Fruit fly (Drosophila melanogaster): Measurements from ENCODE around the gene Cpr65Az.
A peak's percentile ranks its signal among the peaks of the same experiment; 100 is the strongest.

The Cpr65Az gene

DNA sequence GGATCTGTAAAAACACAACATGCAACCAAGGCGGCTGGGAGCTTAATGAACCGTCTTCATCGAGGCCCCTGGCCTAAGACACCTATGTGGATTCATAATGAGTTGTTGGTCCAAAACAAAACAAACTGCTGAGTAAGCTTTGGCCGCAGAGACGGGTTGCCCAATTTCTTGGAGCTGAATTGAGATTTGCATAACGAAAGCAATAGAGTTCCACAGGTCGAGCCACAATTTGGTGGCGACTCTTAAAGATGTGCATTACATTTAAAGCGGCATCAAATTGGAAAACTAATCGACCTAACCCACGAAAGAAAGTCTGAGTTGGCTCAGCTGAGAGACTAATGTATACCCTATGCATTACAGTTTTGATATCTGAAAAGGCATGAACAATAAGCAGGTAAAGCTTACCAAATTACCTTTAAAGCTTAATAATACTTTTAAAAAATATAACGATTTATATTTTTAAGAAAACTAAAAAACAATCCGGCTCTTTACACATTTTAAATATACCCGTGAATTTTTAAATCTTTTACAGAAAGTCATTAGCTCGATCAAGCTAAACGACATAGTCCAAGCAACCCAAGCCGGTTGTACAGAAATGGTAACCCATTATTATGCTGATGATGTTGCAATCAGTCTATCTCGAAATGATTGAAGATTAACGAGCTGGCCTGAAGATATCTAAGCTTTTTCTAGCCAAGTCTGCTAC is 3.1 kb upstream of the Cpr65Az start, which contains the start of gene CG13297:
Gene CG13297, minus strand, starts transcription at position 51 of the 706 bp plus-strand sequence.
- TF ChIP-seq ovo (GFP tag; optimal IDR thresholded peaks at IDR 0.05) (no peak), pad (GFP tag; optimal IDR thresholded peaks at IDR 0.05) (no peak)

DNA sequence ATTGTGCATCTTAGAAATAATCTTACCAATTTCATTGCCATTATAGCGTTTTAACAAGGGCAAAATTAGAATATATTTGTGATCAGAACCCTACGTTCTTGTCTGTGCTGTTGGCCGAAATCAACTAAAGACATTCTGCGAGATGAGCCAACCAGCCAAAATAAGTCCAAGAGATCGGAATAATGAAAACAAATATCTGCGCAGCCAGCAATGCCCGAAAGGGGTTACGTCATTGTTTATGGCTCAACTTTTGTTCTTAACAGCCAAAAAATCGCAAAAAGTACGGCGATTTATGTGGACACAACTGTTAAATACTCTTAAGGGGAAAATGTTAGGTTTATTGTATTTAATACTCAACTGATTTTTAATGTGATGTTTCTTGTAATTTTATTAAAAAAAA is 2.1 kb upstream of the Cpr65Az start, which contains the start of gene Cpr65Ay:
Gene Cpr65Ay, minus strand, starts transcription at position 101 of the 400 bp plus-strand sequence.
- no peak for TF ChIP-seq Hr96 (GFP tag; optimal IDR thresholded peaks at IDR 0.05)
- TF ChIP-seq CG14711 (tag; optimal IDR thresholded peaks at IDR 0.05), result no peak
- no peak for TF ChIP-seq kay (GFP tag; ENCODE audit: borderline replicate concordance)
- no peak for TF ChIP-seq CG12768 (GFP tag; optimal IDR thresholded peaks at IDR 0.05)
- TF ChIP-seq Mnt (GFP tag; optimal IDR thresholded peaks at IDR 0.05), result no peak
- TF ChIP-seq CG1620 (GFP tag; optimal IDR thresholded peaks at IDR 0.05), result no peak
- no peak for TF ChIP-seq CG33017 (tag; optimal IDR thresholded peaks at IDR 0.05)

DNA sequence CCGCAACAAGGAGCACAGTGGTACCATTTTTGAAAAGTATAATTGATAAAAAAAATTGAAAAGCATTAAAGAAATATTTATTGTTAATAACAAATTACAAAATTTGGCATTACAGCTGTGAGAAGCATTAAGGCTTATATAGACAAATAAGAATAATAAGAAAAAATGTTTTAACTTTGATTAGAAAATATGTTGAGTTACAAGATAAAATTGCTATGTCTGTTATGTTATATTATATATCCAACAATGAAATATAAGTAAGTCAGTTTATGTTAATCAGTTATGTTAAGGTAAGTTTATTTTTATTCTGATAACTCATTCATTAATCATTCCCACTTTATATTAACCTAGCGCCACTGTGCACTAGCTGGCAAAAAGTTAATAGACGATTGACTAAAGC is 751 bp upstream of the Cpr65Az start:
- TF ChIP-seq toe (GFP tag; optimal IDR thresholded peaks at IDR 0.05) (no peak), cic (GFP tag; optimal IDR thresholded peaks at IDR 0.05) (no peak), tj (GFP tag; optimal IDR thresholded peaks at IDR 0.05) (no peak), CG7101 (tag; optimal IDR thresholded peaks at IDR 0.05) (no peak), pad (GFP tag; optimal IDR thresholded peaks at IDR 0.05) (no peak), CG7045 (GFP tag; optimal IDR thresholded peaks at IDR 0.05) (no peak), CG33017 (tag; optimal IDR thresholded peaks at IDR 0.05) (no peak), Mnt (GFP tag; optimal IDR thresholded peaks at IDR 0.05) (no peak), CG14711 (tag; optimal IDR thresholded peaks at IDR 0.05) (no peak), CG5204 (GFP tag; optimal IDR thresholded peaks at IDR 0.05) (no peak), CG12768 (GFP tag; optimal IDR thresholded peaks at IDR 0.05) (no peak), Hr96 (GFP tag; optimal IDR thresholded peaks at IDR 0.05) (no peak), CG1620 (GFP tag; optimal IDR thresholded peaks at IDR 0.05) (no peak), Clk (GFP tag; optimal IDR thresholded peaks at IDR 0.05) (no peak), Crg-1 (GFP tag; optimal IDR thresholded peaks at IDR 0.05) (no peak), CG11617 (GFP tag; optimal IDR thresholded peaks at IDR 0.05) (no peak), kay (GFP tag; ENCODE audit: borderline replicate concordance) (no peak), bab1 (GFP tag; optimal IDR thresholded peaks at IDR 0.05) (no peak), ovo (GFP tag; optimal IDR thresholded peaks at IDR 0.05) (no peak)

dm6 chr3L:6161997-6162396 is 1.4 kb downstream of the Cpr65Az start:
- TF ChIP-seq tj (GFP tag; optimal IDR thresholded peaks at IDR 0.05), result no peak
- TF ChIP-seq Hr96 (GFP tag; optimal IDR thresholded peaks at IDR 0.05), result no peak
- TF ChIP-seq Clk (GFP tag; optimal IDR thresholded peaks at IDR 0.05), result no peak
- TF ChIP-seq CG7045 (GFP tag; optimal IDR thresholded peaks at IDR 0.05), result no peak
- no peak for TF ChIP-seq CG5204 (GFP tag; optimal IDR thresholded peaks at IDR 0.05)
- no peak for TF ChIP-seq CG33017 (tag; optimal IDR thresholded peaks at IDR 0.05)
- no peak for TF ChIP-seq pad (GFP tag; optimal IDR thresholded peaks at IDR 0.05)
- no peak for TF ChIP-seq CG11617 (GFP tag; optimal IDR thresholded peaks at IDR 0.05)
- no peak for TF ChIP-seq CG14711 (tag; optimal IDR thresholded peaks at IDR 0.05)
- no peak for TF ChIP-seq toe (GFP tag; optimal IDR thresholded peaks at IDR 0.05)
- no peak for TF ChIP-seq CG1620 (GFP tag; optimal IDR thresholded peaks at IDR 0.05)
- TF ChIP-seq Mnt (GFP tag; optimal IDR thresholded peaks at IDR 0.05), result no peak
- no peak for TF ChIP-seq ovo (GFP tag; optimal IDR thresholded peaks at IDR 0.05)
- no peak for TF ChIP-seq cic (GFP tag; optimal IDR thresholded peaks at IDR 0.05)
- no peak for TF ChIP-seq cnc (optimal IDR thresholded peaks at IDR 0.05)
- TF ChIP-seq Crg-1 (GFP tag; optimal IDR thresholded peaks at IDR 0.05), result no peak
- no peak for TF ChIP-seq CG7101 (tag; optimal IDR thresholded peaks at IDR 0.05)
- no peak for TF ChIP-seq kay (GFP tag; ENCODE audit: borderline replicate concordance)
- no peak for TF ChIP-seq CG12768 (GFP tag; optimal IDR thresholded peaks at IDR 0.05)
- no peak for TF ChIP-seq bab1 (GFP tag; optimal IDR thresholded peaks at IDR 0.05)

DNA sequence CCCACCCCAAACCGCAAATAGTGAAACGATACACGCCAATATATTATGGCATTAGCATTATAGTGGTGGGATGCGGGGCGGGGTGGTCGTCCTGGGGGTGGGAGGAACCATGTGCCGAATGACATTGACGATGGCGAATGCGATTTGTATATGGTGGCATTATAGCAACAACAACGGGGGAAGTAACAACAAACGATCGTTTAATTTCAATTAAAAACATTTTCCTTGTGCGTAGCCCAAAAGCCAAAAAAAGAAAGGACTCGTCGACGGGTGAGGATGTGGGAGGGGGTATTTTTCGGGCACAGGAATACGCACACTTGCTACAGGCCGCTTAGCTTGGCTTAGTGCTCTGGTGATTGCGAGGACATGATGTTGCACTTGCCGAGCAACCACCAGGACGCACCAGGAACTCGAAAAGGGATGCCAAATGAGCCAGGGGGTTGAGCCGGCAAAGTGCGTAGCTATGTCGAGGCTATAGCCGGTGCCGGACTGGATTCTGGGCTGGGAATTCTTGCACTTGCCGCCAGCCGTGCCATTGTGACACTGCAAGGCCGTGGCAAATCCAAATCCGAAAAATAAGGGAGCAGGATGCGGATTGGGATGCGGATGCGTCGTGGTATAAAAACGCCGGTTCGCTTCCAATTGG is 2.0 kb downstream of the Cpr65Az start, which contains the start of gene Prdm13:
Gene Prdm13, plus strand, starts transcription at position 645 of the 646 bp plus-strand sequence.
- TF ChIP-seq Mnt (GFP tag; optimal IDR thresholded peaks at IDR 0.05) (no peak), CG7101 (tag; optimal IDR thresholded peaks at IDR 0.05) (no peak), CG7045 (GFP tag; optimal IDR thresholded peaks at IDR 0.05) (no peak), CG11617 (GFP tag; optimal IDR thresholded peaks at IDR 0.05) (no peak), toe (GFP tag; optimal IDR thresholded peaks at IDR 0.05) (no peak), CG5204 (GFP tag; optimal IDR thresholded peaks at IDR 0.05) (no peak), pad (GFP tag; optimal IDR thresholded peaks at IDR 0.05) (no peak), CG33017 (tag; optimal IDR thresholded peaks at IDR 0.05) (no peak), cic (GFP tag; optimal IDR thresholded peaks at IDR 0.05) (no peak), tj (GFP tag; optimal IDR thresholded peaks at IDR 0.05) (no peak)

- peak; percentile 30 for TF ChIP-seq CG7101 (tag; optimal IDR thresholded peaks at IDR 0.05)
- TF ChIP-seq CG33017 (tag; optimal IDR thresholded peaks at IDR 0.05), result no peak
- no peak for TF ChIP-seq Hr96 (GFP tag; optimal IDR thresholded peaks at IDR 0.05)
- peak; percentile 3 for TF ChIP-seq CG1620 (GFP tag; optimal IDR thresholded peaks at IDR 0.05)
- no peak for TF ChIP-seq CG5204 (GFP tag; optimal IDR thresholded peaks at IDR 0.05)
- peak; percentile 37 for TF ChIP-seq CG7045 (GFP tag; optimal IDR thresholded peaks at IDR 0.05)
- no peak for TF ChIP-seq cic (GFP tag; optimal IDR thresholded peaks at IDR 0.05)
- TF ChIP-seq ovo (GFP tag; optimal IDR thresholded peaks at IDR 0.05), result no peak
- peak; percentile 27 for TF ChIP-seq CG11617 (GFP tag; optimal IDR thresholded peaks at IDR 0.05)
- no peak for TF ChIP-seq Clk (GFP tag; optimal IDR thresholded peaks at IDR 0.05)
- TF ChIP-seq CG12768 (GFP tag; optimal IDR thresholded peaks at IDR 0.05), result peak; percentile 32
- TF ChIP-seq Crg-1 (GFP tag; optimal IDR thresholded peaks at IDR 0.05), result no peak
- no peak for TF ChIP-seq cnc (optimal IDR thresholded peaks at IDR 0.05)
- no peak for TF ChIP-seq pad (GFP tag; optimal IDR thresholded peaks at IDR 0.05)
- TF ChIP-seq toe (GFP tag; optimal IDR thresholded peaks at IDR 0.05), result peak; percentile 24
- TF ChIP-seq Mnt (GFP tag; optimal IDR thresholded peaks at IDR 0.05), result peak; percentile 20
- peak; percentile 48 for TF ChIP-seq CG14711 (tag; optimal IDR thresholded peaks at IDR 0.05)
- TF ChIP-seq tj (GFP tag; optimal IDR thresholded peaks at IDR 0.05), result no peak
- no peak for TF ChIP-seq bab1 (GFP tag; optimal IDR thresholded peaks at IDR 0.05)
These were observed 13.2 kb downstream of the Cpr65Az start, which contains the start of the genes fmt and CG7376 for dm6 chr3L:6173826-6174255. Gene fmt (minus strand): TSS chr3L:6173880. Gene CG7376 (plus strand): TSS chr3L:6174248.

All from whole organism, adult.